Worm (Caenorhabditis elegans) whole organism, L4 larva: ENCODE results near the gene F10D2.8.

Experiments
- egl-27 ChIP-seq: sonication (generic microtip); optimal IDR thresholded peaks from 3 replicates; lab custom pipeline; 2017; ENCODE audit warnings: missing biosample characterization, missing genetic modification reagents, missing genetic modification characterization
- fos-1 ChIP-seq: fragments of 150-350 bp; optimal IDR thresholded peaks from 2 replicates; lab custom pipeline; 2014; ENCODE audit warnings: missing biosample characterization, missing genetic modification characterization
- hmg-1.1 ChIP-seq: fragments of 200-800 bp; sonication (Bioruptor generic); IDR thresholded peaks from 2 replicates; pipeline ENCODE4 v1.3.6; 2022; ENCODE audit warnings: missing genetic modification reagents, missing genetic modification characterization, missing compliant biosample characterization
- lin-15B ChIP-seq: fragments of 150-350 bp; sonication (generic microtip); optimal IDR thresholded peaks from 3 replicates; lab custom pipeline; 2014; ENCODE audit warnings: missing biosample characterization, missing genetic modification characterization
- zag-1 ChIP-seq: fragments of 150-350 bp; optimal IDR thresholded peaks from 2 replicates; lab custom pipeline; 2014; ENCODE audit warnings: missing biosample characterization, missing genetic modification characterization
- ztf-11 ChIP-seq: fragments of 150-350 bp; optimal IDR thresholded peaks from 2 replicates; lab custom pipeline; 2014; ENCODE audit warnings: missing biosample characterization, missing genetic modification characterization

- no peak for TF ChIP-seq ztf-11 (tag; lab: Kevin White, UChicago)
- TF ChIP-seq egl-27 (tag; lab: Kevin White, UChicago) = no peak
- TF ChIP-seq fos-1 (tag; lab: Kevin White, UChicago) = no peak
- no peak for TF ChIP-seq zag-1 (tag; lab: Kevin White, UChicago)
- TF ChIP-seq hmg-1.1 (GFP tag; lab: Robert Waterston, UW) = no peak
- TF ChIP-seq lin-15B (tag; lab: Kevin White, UChicago) = no peak
These were observed 13.1 kb upstream of the F10D2.8 start, which contains the start of gene ugt-41 for ce11 chrV:7163477-7164114.
